Worm (Caenorhabditis elegans): Measurements from ENCODE around the gene daf-4.

daf-4 gene

ce11 chrIII:5594350-5594749 is 30.6 kb upstream of the daf-4 start (continued):
- TF ChIP-seq hmg-1.1 (GFP tag; IDR thresholded peaks at IDR 0.05) (peak; percentile 38; the same call in 1 of the 2 replicates), R02D3.7 (tag; optimal IDR thresholded peaks at IDR 0.05) (no peak), nhr-237 (tag; optimal IDR thresholded peaks at IDR 0.05) (no peak), lin-39 (tag; optimal IDR thresholded peaks at IDR 0.05) (no peak), lin-38 (GFP tag; IDR thresholded peaks at IDR 0.05) (peak; percentile 32), T26A8.4 (GFP tag; IDR thresholded peaks at IDR 0.05) (no peak), ama-1 (optimal IDR thresholded peaks at IDR 0.05) (peak; percentile 80), nhr-28 (tag; optimal IDR thresholded peaks at IDR 0.05) (peak; percentile 43)

- TF ChIP-seq aha-1 (tag) (peak; percentile 81), php-3 (GFP tag; IDR thresholded peaks at IDR 0.05) (no peak), dve-1 (tag; optimal IDR thresholded peaks at IDR 0.05; ENCODE audit: insufficient read depth) (peak; percentile 9)
Observed at ce11 chrIII:5595445-5595844, 29.5 kb upstream of the daf-4 start, which contains the start of gene ced-6. TSS of gene ced-6 (plus strand) at chrIII:5595771.

- TF ChIP-seq ceh-32 (tag; optimal IDR thresholded peaks at IDR 0.05; ENCODE audit: poor library complexity): no peak
- TF ChIP-seq mep-1 (tag; optimal IDR thresholded peaks at IDR 0.05): peak; percentile 12
Observed at ce11 chrIII:5599958-5600357, 25.0 kb upstream of the daf-4 start, which contains the start of gene wdr-37. TSS of gene wdr-37 (minus strand) at chrIII:5600058.

DNA sequence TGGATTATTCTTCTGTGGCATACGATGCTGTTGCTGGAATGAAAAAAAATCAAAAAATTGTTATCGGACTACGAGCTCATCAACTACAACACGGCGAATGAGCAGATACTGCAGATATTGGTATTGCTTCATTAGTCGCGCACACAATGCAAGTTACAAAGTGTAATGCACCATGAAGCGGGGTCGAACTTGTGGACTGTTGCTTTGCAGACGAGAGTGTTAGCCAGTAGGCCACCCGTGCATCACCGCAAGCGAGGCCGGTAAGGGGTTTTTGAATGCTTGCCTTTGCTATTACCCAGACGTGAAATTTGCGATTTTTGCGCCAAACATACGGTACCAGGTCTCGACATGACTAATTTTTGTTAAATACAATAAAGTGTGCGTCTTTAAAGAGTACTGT is 22.9 kb upstream of the daf-4 start:
- TF ChIP-seq rbr-2 (tag; optimal IDR thresholded peaks at IDR 0.05) (peak; percentile 76), mxl-3 (GFP tag; optimal IDR thresholded peaks at IDR 0.05) (peak; percentile 79), ceh-20 (GFP tag; IDR thresholded peaks at IDR 0.05) (peak; percentile 72), madf-9 (GFP tag; conservative IDR thresholded peaks at IDR 0.05) (peak; percentile 86), ztf-11 (tag; optimal IDR thresholded peaks at IDR 0.05) (no peak), pqm-1 (tag; optimal IDR thresholded peaks at IDR 0.05) (no peak), R02D3.7 (tag; optimal IDR thresholded peaks at IDR 0.05) (peak; percentile 27), T26A8.4 (GFP tag; IDR thresholded peaks at IDR 0.05) (peak; percentile 90), lir-3 (tag; optimal IDR thresholded peaks at IDR 0.05) (peak; percentile 73), nhr-28 (tag; optimal IDR thresholded peaks at IDR 0.05) (peak; percentile 59), hlh-30 (tag; optimal IDR thresholded peaks at IDR 0.05; ENCODE audit: insufficient read depth) (peak; percentile 37), ZK546.5 (tag; optimal IDR thresholded peaks at IDR 0.05) (no peak), nhr-41 (GFP tag; IDR thresholded peaks at IDR 0.05) (peak; percentile 73; the same call in 1 of the 2 replicates), mes-2 (tag; optimal IDR thresholded peaks at IDR 0.05; ENCODE audit: poor library complexity, severe bottlenecking) (peak; percentile 92), zfp-2 (tag; optimal IDR thresholded peaks at IDR 0.05) (peak; percentile 61), nhr-111 (GFP tag; optimal IDR thresholded peaks at IDR 0.05) (peak; percentile 83), lsy-2 (tag; optimal IDR thresholded peaks at IDR 0.05) (peak in 1 of 2 experiments; percentile 76), dmd-9 (GFP tag; IDR thresholded peaks at IDR 0.05) (peak; percentile 83), ceh-32 (tag; optimal IDR thresholded peaks at IDR 0.05; ENCODE audit: poor library complexity) (no peak), zip-2 (tag; optimal IDR thresholded peaks at IDR 0.05) (no peak), ces-1 (GFP tag; optimal IDR thresholded peaks at IDR 0.05) (no peak), egl-27 (tag; optimal IDR thresholded peaks at IDR 0.05) (no peak), ceh-28 (tag; optimal IDR thresholded peaks at IDR 0.05) (no peak), hlh-11 (tag; optimal IDR thresholded peaks at IDR 0.05) (peak; percentile 71), ama-1 (optimal IDR thresholded peaks at IDR 0.05) (no peak), fkh-10 (GFP tag; optimal IDR thresholded peaks at IDR 0.05) (no peak), hif-1 (tag; optimal IDR thresholded peaks at IDR 0.05) (peak; percentile 23 to 51), nhr-42 (GFP tag; IDR thresholded peaks at IDR 0.05) (peak; percentile 88), lin-1 (GFP tag; IDR thresholded peaks at IDR 0.05) (peak; percentile 90), nhr-76 (tag; optimal IDR thresholded peaks at IDR 0.05) (no peak), zip-11 (GFP tag; IDR thresholded peaks at IDR 0.05) (0 out of 2 replicates have a peak, but pooled peaks have one; percentile 17), ceh-82 (tag; optimal IDR thresholded peaks at IDR 0.05) (no peak), egl-43 (GFP tag; IDR thresholded peaks at IDR 0.05) (peak; percentile 94), ztf-7 (tag; optimal IDR thresholded peaks at IDR 0.05) (peak; percentile 79), lin-13 (GFP tag; optimal IDR thresholded peaks at IDR 0.05) (peak; percentile 86), F49E8.2 (tag; optimal IDR thresholded peaks at IDR 0.05; ENCODE audit: borderline replicate concordance) (peak; percentile 89), arid-1 (GFP tag; conservative IDR thresholded peaks at IDR 0.05) (peak; percentile 94), hmg-1.1 (GFP tag; IDR thresholded peaks at IDR 0.05) (peak; percentile 81)
